Fruit fly (Drosophila melanogaster) whole organism: ENCODE measurements around the gene CG34136.

Experiments used
- Dll ChIP-seq: fragments of >200 bp; optimal IDR thresholded peaks from 2 replicates; lab custom pipeline; 2017
- pan ChIP-seq: fragments of >200 bp; optimal IDR thresholded peaks from 2 replicates; lab custom pipeline; 2017
- psq ChIP-seq: fragments of >200 bp; optimal IDR thresholded peaks from 2 replicates; lab custom pipeline; 2017

dm6 chr2L:21053623-21054022 lies 43.1 kb upstream of the CG34136 start:
- TF ChIP-seq pan (lab: Kevin White, UChicago): no peak
- no peak for TF ChIP-seq psq (lab: Kevin White, UChicago)
- no peak for TF ChIP-seq Dll (lab: Kevin White, UChicago)
